Fruit fly (Drosophila melanogaster) whole organism, prepupa: ENCODE results near the gene CG7914.

Experiments
- Blimp-1 ChIP-seq: fragments of 200-800 bp; sonication (Bioruptor generic); optimal IDR thresholded peaks from 3 replicates; lab custom pipeline; 2017; ENCODE audit warnings: missing biosample characterization, missing genetic modification characterization, mild to moderate bottlenecking, moderate library complexity, missing genetic modification reagents
- CG10631 ChIP-seq: fragments of 200-800 bp; sonication (Bioruptor generic); optimal IDR thresholded peaks from 2 replicates; lab custom pipeline; 2016; ENCODE audit warnings: missing biosample characterization, missing genetic modification characterization
- CG10669 ChIP-seq: fragments of 200-800 bp; sonication (Bioruptor generic); optimal IDR thresholded peaks from 3 replicates; lab custom pipeline; 2018; ENCODE audit warnings: missing biosample characterization, mild to moderate bottlenecking, missing genetic modification characterization, moderate library complexity
- CG11294 ChIP-seq: fragments of 200-800 bp; sonication (Bioruptor generic); IDR thresholded peaks from 2 replicates; pipeline ENCODE4 v1.3.6; 2022; ENCODE audit warnings: missing biosample characterization, missing genetic modification characterization
- CG11762 ChIP-seq: fragments of 200-800 bp; sonication (Bioruptor generic); optimal IDR thresholded peaks from 3 replicates; lab custom pipeline; 2016; ENCODE audit warnings: missing biosample characterization, missing genetic modification characterization; ENCODE audit not compliant: insufficient read depth
- CG11902 ChIP-seq: fragments of 200-800 bp; sonication (Bioruptor generic); optimal IDR thresholded peaks from 3 replicates; lab custom pipeline; 2016; ENCODE audit warnings: missing biosample characterization, missing genetic modification characterization
- CG15336 ChIP-seq: fragments of 200-800 bp; sonication (Bioruptor generic); IDR thresholded peaks from 2 replicates; pipeline ENCODE4 v1.3.6; 2022; ENCODE audit warnings: missing biosample characterization, missing genetic modification characterization
- CG1621 ChIP-seq: fragments of 200-800 bp; sonication (Bioruptor generic); optimal IDR thresholded peaks from 3 replicates; lab custom pipeline; 2018; ENCODE audit warnings: missing biosample characterization, mild to moderate bottlenecking, missing genetic modification characterization
- CG16779 ChIP-seq: fragments of 200-800 bp; sonication (Bioruptor generic); optimal IDR thresholded peaks from 3 replicates; lab custom pipeline; 2017; ENCODE audit warnings: missing biosample characterization, mild to moderate bottlenecking, missing genetic modification characterization
- CG3032 ChIP-seq: fragments of 200-800 bp; optimal IDR thresholded peaks from 2 replicates; lab custom pipeline; 2019; ENCODE audit warnings: missing biosample characterization, mild to moderate bottlenecking, missing genetic modification characterization, moderate library complexity
- CG31627 ChIP-seq: fragments of 200-800 bp; sonication (Bioruptor generic); optimal IDR thresholded peaks from 3 replicates; lab custom pipeline; 2016; ENCODE audit warnings: missing biosample characterization, missing genetic modification characterization
- CG32006 ChIP-seq: fragments of 200-800 bp; sonication (Bioruptor generic); optimal IDR thresholded peaks from 3 replicates; lab custom pipeline; 2017; ENCODE audit warnings: missing biosample characterization, mild to moderate bottlenecking, missing genetic modification characterization
- CG34406 ChIP-seq: fragments of 200-800 bp; sonication (Bioruptor generic); optimal IDR thresholded peaks from 3 replicates; lab custom pipeline; 2016; ENCODE audit warnings: missing biosample characterization, missing genetic modification characterization
- CG3919 ChIP-seq: fragments of 200-800 bp; sonication (Bioruptor generic); optimal IDR thresholded peaks from 3 replicates; lab custom pipeline; 2016; ENCODE audit warnings: missing biosample characterization, missing genetic modification characterization
- CG4318 ChIP-seq: fragments of 200-800 bp; sonication (Bioruptor generic); optimal IDR thresholded peaks from 3 replicates; lab custom pipeline; 2017; ENCODE audit warnings: missing biosample characterization, mild to moderate bottlenecking, missing genetic modification characterization
- CG6163 ChIP-seq: fragments of 200-800 bp; sonication (Bioruptor generic); IDR thresholded peaks from 3 replicates; pipeline ENCODE4 v1.3.6; 2022; ENCODE audit warnings: missing biosample characterization, missing genetic modification characterization
- CG6276 ChIP-seq: fragments of 200-800 bp; sonication (Bioruptor generic); optimal IDR thresholded peaks from 2 replicates; lab custom pipeline; 2017; ENCODE audit warnings: missing biosample characterization, mild to moderate bottlenecking, missing genetic modification characterization
- CG6792 ChIP-seq: fragments of 200-800 bp; sonication (Bioruptor generic); optimal IDR thresholded peaks from 3 replicates; lab custom pipeline; 2016; ENCODE audit warnings: missing biosample characterization, missing genetic modification characterization
- CG6808 ChIP-seq: fragments of 200-800 bp; sonication (Bioruptor generic); optimal IDR thresholded peaks from 3 replicates; lab custom pipeline; 2017; ENCODE audit warnings: missing biosample characterization, missing genetic modification characterization, mild to moderate bottlenecking, moderate library complexity, missing genetic modification reagents
- CG6854 ChIP-seq: fragments of 200-800 bp; sonication (Bioruptor generic); optimal IDR thresholded peaks from 2 replicates; lab custom pipeline; 2017; ENCODE audit warnings: missing biosample characterization, mild to moderate bottlenecking, missing genetic modification characterization
- CG7368 ChIP-seq: fragments of 200-800 bp; sonication (Bioruptor generic); optimal IDR thresholded peaks from 3 replicates; lab custom pipeline; 2016; ENCODE audit warnings: missing biosample characterization, missing genetic modification characterization
- CG8119 ChIP-seq: fragments of 200-800 bp; sonication (Bioruptor generic); IDR thresholded peaks from 3 replicates; pipeline ENCODE4 v1.3.6; 2022; ENCODE audit warnings: missing biosample characterization, missing genetic modification characterization
- CG8319 ChIP-seq: fragments of 200-800 bp; sonication (Bioruptor generic); optimal IDR thresholded peaks from 3 replicates; lab custom pipeline; 2016; ENCODE audit warnings: missing biosample characterization, missing genetic modification characterization
- CG8632 ChIP-seq: fragments of 200-800 bp; sonication (Bioruptor generic); optimal IDR thresholded peaks from 3 replicates; lab custom pipeline; 2016; ENCODE audit warnings: missing biosample characterization, missing genetic modification characterization
- CG9139 ChIP-seq: fragments of 200-800 bp; sonication (Bioruptor generic); optimal IDR thresholded peaks from 3 replicates; lab custom pipeline; 2017; ENCODE audit warnings: missing biosample characterization, mild to moderate bottlenecking, missing genetic modification characterization
- Eip75B ChIP-seq: fragments of 200-800 bp; sonication (Bioruptor generic); optimal IDR thresholded peaks from 3 replicates; lab custom pipeline; 2016; ENCODE audit warnings: missing biosample characterization, missing genetic modification characterization
- Eip78C ChIP-seq: fragments of 200-800 bp; sonication (Bioruptor generic); peaks from one replicate; lab custom pipeline; 2016; ENCODE audit warnings: missing biosample characterization, missing genetic modification characterization
- Eip93F ChIP-seq: fragments of 200-800 bp; sonication (Bioruptor generic); optimal IDR thresholded peaks from 2 replicates; lab custom pipeline; 2016; ENCODE audit warnings: missing biosample characterization, mild to moderate bottlenecking, missing genetic modification characterization
- Gug ChIP-seq: fragments of 200-800 bp; sonication (Bioruptor generic); IDR thresholded peaks from 2 replicates; pipeline ENCODE4 v1.3.6; 2022; ENCODE audit warnings: missing biosample characterization, missing genetic modification characterization
- Hr38 ChIP-seq: sonication (Bioruptor generic); optimal IDR thresholded peaks from 2 replicates; lab custom pipeline; 2016; ENCODE audit warnings: missing biosample characterization, missing genetic modification characterization
- Hr4 ChIP-seq: fragments of 200-800 bp; sonication (Bioruptor generic); optimal IDR thresholded peaks from 3 replicates; lab custom pipeline; 2016; ENCODE audit warnings: missing biosample characterization, missing genetic modification characterization
- Met ChIP-seq: fragments of 200-800 bp; sonication (Bioruptor generic); optimal IDR thresholded peaks from 3 replicates; lab custom pipeline; 2016; ENCODE audit warnings: missing biosample characterization, missing genetic modification characterization
- OdsH ChIP-seq: fragments of 200-800 bp; sonication (Bioruptor generic); optimal IDR thresholded peaks from 3 replicates; lab custom pipeline; 2016; ENCODE audit warnings: missing biosample characterization, missing genetic modification characterization
- Smox ChIP-seq: fragments of 200-800 bp; sonication (Bioruptor generic); optimal IDR thresholded peaks from 3 replicates; lab custom pipeline; 2016; ENCODE audit warnings: missing biosample characterization, missing genetic modification characterization
- Sox102F ChIP-seq: fragments of 200-800 bp; sonication (Bioruptor generic); optimal IDR thresholded peaks from 2 replicates; lab custom pipeline; 2016; ENCODE audit warnings: missing biosample characterization, mild to moderate bottlenecking, missing genetic modification characterization
- Sox14 ChIP-seq: fragments of 200-800 bp; sonication (Bioruptor generic); optimal IDR thresholded peaks from 3 replicates; lab custom pipeline; 2016; ENCODE audit warnings: missing biosample characterization, missing genetic modification characterization
- Sox15 ChIP-seq: fragments of 200-800 bp; sonication (Bioruptor generic); optimal IDR thresholded peaks from 3 replicates; lab custom pipeline; 2016; ENCODE audit warnings: missing biosample characterization, missing genetic modification characterization
- achi ChIP-seq: fragments of 200-800 bp; sonication (Bioruptor generic); optimal IDR thresholded peaks from 3 replicates; lab custom pipeline; 2016; ENCODE audit warnings: missing biosample characterization, missing genetic modification characterization
- acj6 ChIP-seq: fragments of 200-800 bp; sonication (Bioruptor generic); optimal IDR thresholded peaks from 3 replicates; lab custom pipeline; 2016; ENCODE audit warnings: missing biosample characterization, missing genetic modification characterization
- dac ChIP-seq: fragments of 200-800 bp; sonication (Bioruptor generic); optimal IDR thresholded peaks from 2 replicates; lab custom pipeline; 2017; ENCODE audit warnings: missing biosample characterization, mild to moderate bottlenecking, missing genetic modification characterization
- eg ChIP-seq: fragments of 200-800 bp; sonication (Bioruptor generic); IDR thresholded peaks from 3 replicates; pipeline ENCODE4 v1.3.6; 2022; ENCODE audit warnings: missing biosample characterization, missing genetic modification characterization
- esn ChIP-seq: fragments of 200-800 bp; sonication (Bioruptor generic); optimal IDR thresholded peaks from 2 replicates; lab custom pipeline; 2016; ENCODE audit warnings: missing biosample characterization, mild to moderate bottlenecking, missing genetic modification characterization, moderate library complexity
- fd59A ChIP-seq: fragments of 200-800 bp; sonication (Bioruptor generic); optimal IDR thresholded peaks from 2 replicates; lab custom pipeline; 2017; ENCODE audit warnings: missing biosample characterization, mild to moderate bottlenecking, missing genetic modification characterization, missing genetic modification reagents
- fd85E ChIP-seq: fragments of 200-800 bp; sonication (Bioruptor generic); optimal IDR thresholded peaks from 3 replicates; lab custom pipeline; 2016; ENCODE audit warnings: missing biosample characterization, missing genetic modification characterization
- fkh ChIP-seq: fragments of 200-800 bp; sonication (Bioruptor generic); optimal IDR thresholded peaks from 3 replicates; lab custom pipeline; 2017; ENCODE audit warnings: missing biosample characterization, mild to moderate bottlenecking, missing genetic modification characterization, moderate library complexity
- lz ChIP-seq: fragments of 200-800 bp; sonication (Bioruptor generic); optimal IDR thresholded peaks from 3 replicates; lab custom pipeline; 2016; ENCODE audit warnings: missing biosample characterization, missing genetic modification characterization
- net ChIP-seq: fragments of 200-800 bp; sonication (Bioruptor generic); optimal IDR thresholded peaks from 3 replicates; lab custom pipeline; 2016; ENCODE audit warnings: missing biosample characterization, missing genetic modification characterization
- pdm3 ChIP-seq: fragments of 200-800 bp; sonication (Bioruptor generic); optimal IDR thresholded peaks from 3 replicates; lab custom pipeline; 2016; ENCODE audit warnings: missing biosample characterization, missing genetic modification characterization
- spab ChIP-seq: fragments of 200-800 bp; sonication (Bioruptor generic); optimal IDR thresholded peaks from 2 replicates; lab custom pipeline; 2017; ENCODE audit warnings: missing biosample characterization, mild to moderate bottlenecking, missing genetic modification characterization, missing genetic modification reagents
- ss ChIP-seq, 2 experiments: fragments of 200-800 bp; sonication (Bioruptor generic); optimal IDR thresholded peaks; 2 replicates in 1 of 2; 3 replicates in 1 of 2; lab custom pipeline; 2017 to 2018; ENCODE audit warnings: mild to moderate bottlenecking in 2 of 2, missing biosample characterization in 2 of 2, missing genetic modification characterization in 2 of 2, moderate library complexity in 1 of 2
- svp ChIP-seq: fragments of 200-800 bp; sonication (Bioruptor generic); peaks from one replicate; lab custom pipeline; 2016; ENCODE audit warnings: missing biosample characterization, missing genetic modification characterization
- topi ChIP-seq: fragments of 200-800 bp; sonication (Bioruptor generic); optimal IDR thresholded peaks from 3 replicates; lab custom pipeline; 2016; ENCODE audit warnings: missing biosample characterization, missing genetic modification characterization
- vri ChIP-seq: fragments of 200-800 bp; sonication (Bioruptor generic); optimal IDR thresholded peaks from 3 replicates; lab custom pipeline; 2016; ENCODE audit warnings: missing biosample characterization, mild to moderate bottlenecking, missing genetic modification characterization

The CG7914 gene

dm6 chrX:19159942-19160341 is 33.3 kb downstream of the CG7914 start:
- TF ChIP-seq Eip93F (no peak), spab (GFP tag; lab: Kevin White, UChicago) (peak; percentile 55), Blimp-1 (GFP tag; lab: Kevin White, UChicago) (peak; percentile 76), Eip78C (GFP tag; lab: Kevin White, UChicago) (peak; percentile 77), fkh (GFP tag; lab: Kevin White, UChicago) (no peak), vri (GFP tag; lab: Kevin White, UChicago) (peak; percentile 54), CG31627 (GFP tag; lab: Kevin White, UChicago) (peak; percentile 56), Met (GFP tag; lab: Kevin White, UChicago) (peak; percentile 72), CG15336 (GFP tag; lab: Robert Waterston, UW) (peak; percentile 59), CG32006 (GFP tag; lab: Kevin White, UChicago) (peak; percentile 70), Hr38 (GFP tag; lab: Kevin White, UChicago) (no peak), esn (GFP tag; lab: Kevin White, UChicago) (peak; percentile 76), acj6 (GFP tag; lab: Kevin White, UChicago) (peak; percentile 75), Sox15 (peak; percentile 50), Hr4 (peak; percentile 45), net (GFP tag; lab: Kevin White, UChicago) (peak; percentile 29), eg (GFP tag; lab: Robert Waterston, UW) (0 out of 3 replicates have a peak, but pooled peaks have one; percentile 39), CG8119 (GFP tag; lab: Robert Waterston, UW) (peak; percentile 69), svp (peak; percentile 51), CG6854 (GFP tag; lab: Kevin White, UChicago) (no peak), achi (GFP tag; lab: Kevin White, UChicago) (peak; percentile 69), CG10669 (GFP tag; lab: Kevin White, UChicago) (peak; percentile 62), CG4318 (GFP tag; lab: Kevin White, UChicago) (peak; percentile 54), fd59A (GFP tag; lab: Kevin White, UChicago) (peak; percentile 62), CG6808 (peak; percentile 41), CG6276 (GFP tag; lab: Kevin White, UChicago) (no peak), CG11762 (GFP tag; lab: Kevin White, UChicago) (peak; percentile 41), CG1621 (peak; percentile 58), CG7368 (GFP tag; lab: Kevin White, UChicago) (peak; percentile 8), CG11902 (peak; percentile 44), lz (peak; percentile 62), Smox (GFP tag; lab: Kevin White, UChicago) (peak; percentile 76), dac (GFP tag; lab: Kevin White, UChicago) (no peak), CG11294 (no peak), CG3032 (peak; percentile 66), CG8632 (GFP tag; lab: Kevin White, UChicago) (peak; percentile 78), CG3919 (GFP tag; lab: Kevin White, UChicago) (peak; percentile 53), Sox14 (peak; percentile 67), CG16779 (tag; lab: Kevin White, UChicago) (peak; percentile 35), CG6163 (peak; percentile 51; the same call in 1 of the 3 replicates), CG9139 (GFP tag; lab: Kevin White, UChicago) (peak; percentile 19), CG6792 (GFP tag; lab: Kevin White, UChicago) (peak; percentile 72), pdm3 (GFP tag; lab: Kevin White, UChicago) (peak; percentile 72), OdsH (GFP tag; lab: Kevin White, UChicago) (peak; percentile 77), topi (GFP tag; lab: Kevin White, UChicago) (peak; percentile 60), Eip75B (GFP tag; lab: Kevin White, UChicago) (peak; percentile 56), Gug (GFP tag; lab: Robert Waterston, UW) (no peak), CG8319 (no peak), CG34406 (GFP tag; lab: Kevin White, UChicago) (peak; percentile 73), Sox102F (GFP tag; lab: Kevin White, UChicago) (peak; percentile 63), CG10631 (GFP tag; lab: Kevin White, UChicago) (peak; percentile 76), fd85E (GFP tag; lab: Kevin White, UChicago) (no peak), ss (GFP tag; optimal IDR thresholded peaks at IDR 0.05; lab: Kevin White, UChicago) (peak; percentile 26 to 65)
